Fruit fly (Drosophila melanogaster): Measurements from ENCODE around the gene disp.

- TF ChIP-seq br (GFP tag; optimal IDR thresholded peaks at IDR 0.05) (no peak), dmrt93B (GFP tag; optimal IDR thresholded peaks at IDR 0.05) (no peak), N (GFP tag; optimal IDR thresholded peaks at IDR 0.05) (no peak), Mio (GFP tag; optimal IDR thresholded peaks at IDR 0.05) (no peak), Abd-B (GFP tag; optimal IDR thresholded peaks at IDR 0.05) (no peak), h (GFP tag; optimal IDR thresholded peaks at IDR 0.05) (no peak), Vsx2 (GFP tag; optimal IDR thresholded peaks at IDR 0.05; ENCODE audit: partially characterized antibody) (no peak), psq (GFP tag; optimal IDR thresholded peaks at IDR 0.05) (no peak), tai (GFP tag; optimal IDR thresholded peaks at IDR 0.05) (no peak), pan (optimal IDR thresholded peaks at IDR 0.05) (no peak), sv (GFP tag; optimal IDR thresholded peaks at IDR 0.05) (no peak), fru (GFP tag; optimal IDR thresholded peaks at IDR 0.05) (no peak), Myc (optimal IDR thresholded peaks at IDR 0.05) (no peak)
Observed at dm6 chr3R:5853032-5853431, 3.1 kb downstream of the disp start, which contains the start of gene CG34287.
